Fruit fly (Drosophila melanogaster) whole organism, wandering third instar larva: Measurements from ENCODE around the gene Drsl3.

ENCODE experiments used
- CrebA ChIP-seq: fragments of 200-800 bp; sonication (Bioruptor generic); optimal IDR thresholded peaks from 2 replicates; lab custom pipeline; 2016; ENCODE audit warnings: missing biosample characterization, mild to moderate bottlenecking, missing genetic modification characterization, borderline replicate concordance
- HLH106 ChIP-seq: fragments of 200-800 bp; optimal IDR thresholded peaks from 3 replicates; lab custom pipeline; 2019; ENCODE audit warnings: missing biosample characterization, mild to moderate bottlenecking, missing genetic modification characterization, moderate library complexity
- Hr83 ChIP-seq: fragments of 200-300 bp; sonication (Bioruptor generic); optimal IDR thresholded peaks from 2 replicates; lab custom pipeline; 2016; ENCODE audit warnings: missing biosample characterization, mild to moderate bottlenecking, missing genetic modification characterization, moderate library complexity; ENCODE audit not compliant: poor library complexity, severe bottlenecking
- Jra ChIP-seq: sonication (Bioruptor generic); optimal IDR thresholded peaks from 2 replicates; lab custom pipeline; 2016; ENCODE audit warnings: missing biosample characterization, missing genetic modification characterization
- N ChIP-seq: fragments of >200 bp; optimal IDR thresholded peaks from 2 replicates; lab custom pipeline; 2018; ENCODE audit warnings: missing biosample characterization, missing external identifiers, missing genetic modification characterization
- OdsH ChIP-seq: fragments of 200-800 bp; sonication (Bioruptor generic); optimal IDR thresholded peaks from 2 replicates; lab custom pipeline; 2016; ENCODE audit warnings: missing biosample characterization, mild to moderate bottlenecking, missing genetic modification characterization
- Rel ChIP-seq, 2 experiments: fragments of 200-800 bp; sonication (Bioruptor generic) in 1 of 2; optimal IDR thresholded peaks; 2 replicates in 1 of 2; 3 replicates in 1 of 2; lab custom pipeline; 2016 to 2019; ENCODE audit warnings: mild to moderate bottlenecking in 2 of 2, missing biosample characterization in 2 of 2, missing genetic modification characterization in 2 of 2, moderate library complexity in 1 of 2
- Sp1 ChIP-seq: fragments of 200-800 bp; sonication (Bioruptor generic); optimal IDR thresholded peaks from 3 replicates; lab custom pipeline; 2019; ENCODE audit warnings: missing biosample characterization, mild to moderate bottlenecking, missing genetic modification characterization, moderate library complexity
- Vsx2 ChIP-seq: fragments of 200-300, 225-300 bp; sonication (Bioruptor generic); optimal IDR thresholded peaks from 2 replicates; lab custom pipeline; 2018; ENCODE audit warnings: missing biosample characterization, missing genetic modification characterization; ENCODE audit not compliant: partially characterized antibody
- br ChIP-seq: fragments of 200-800 bp; sonication (Bioruptor generic); optimal IDR thresholded peaks from 2 replicates; lab custom pipeline; 2016; ENCODE audit warnings: missing biosample characterization, missing genetic modification characterization
- brk ChIP-seq: fragments of 200-800 bp; sonication (Bioruptor generic); optimal IDR thresholded peaks from 2 replicates; lab custom pipeline; 2016; ENCODE audit warnings: missing biosample characterization, mild to moderate bottlenecking, missing genetic modification characterization
- dl ChIP-seq, 2 experiments: fragments of 175-275, 200-275 bp in 1 of 2; fragments of 200-275 bp in 1 of 2; sonication (Bioruptor generic); optimal IDR thresholded peaks; lab custom pipeline; 2018; ENCODE audit warnings: mild to moderate bottlenecking in 2 of 2, missing biosample characterization in 2 of 2, missing genetic modification characterization in 2 of 2, moderate library complexity in 2 of 2; ENCODE audit not compliant: partially characterized antibody in 2 of 2, insufficient read depth in 1 of 2
- ey ChIP-seq: fragments of 200-800 bp; sonication (Bioruptor generic); optimal IDR thresholded peaks from 2 replicates; lab custom pipeline; 2016; ENCODE audit warnings: missing biosample characterization, missing genetic modification characterization
- foxo ChIP-seq, 2 experiments: fragments of 200-800 bp; sonication (Bioruptor generic); optimal IDR thresholded peaks; 2 replicates in 1 of 2; 3 replicates in 1 of 2; lab custom pipeline; 2016 to 2017; ENCODE audit warnings: missing biosample characterization in 2 of 2, missing genetic modification characterization in 2 of 2
- fru ChIP-seq: fragments of 200-800 bp; sonication (Bioruptor generic); optimal IDR thresholded peaks from 3 replicates; lab custom pipeline; 2016; ENCODE audit warnings: missing biosample characterization, mild to moderate bottlenecking, missing genetic modification characterization
- jim ChIP-seq: fragments of 175-275, 200-325 bp; sonication (Bioruptor generic); optimal IDR thresholded peaks from 2 replicates; lab custom pipeline; 2016; ENCODE audit warnings: missing biosample characterization, mild to moderate bottlenecking, missing genetic modification characterization
- lola ChIP-seq: fragments of >200 bp; optimal IDR thresholded peaks from 2 replicates; lab custom pipeline; 2017; ENCODE audit warnings: missing biosample characterization, missing genetic modification characterization
- psq ChIP-seq: fragments of 200-800 bp; sonication (Bioruptor generic); optimal IDR thresholded peaks from 3 replicates; lab custom pipeline; 2017; ENCODE audit warnings: missing biosample characterization, mild to moderate bottlenecking, missing genetic modification characterization, moderate library complexity
- rgr ChIP-seq: fragments of 200-800 bp; sonication (Bioruptor generic); optimal IDR thresholded peaks from 3 replicates; lab custom pipeline; 2016; ENCODE audit warnings: missing biosample characterization, mild to moderate bottlenecking, missing genetic modification characterization

Gene Drsl3

dm6 chr3L:3344528-3344927 is 29.7 kb downstream of the Drsl3 start:
- TF ChIP-seq brk (GFP tag; lab: Kevin White, UChicago): peak; percentile 15
- TF ChIP-seq fru (GFP tag; lab: Kevin White, UChicago): peak; percentile 5
- TF ChIP-seq Hr83 (GFP tag; lab: Kevin White, UChicago): no peak
- peak in 1 of 2 experiments; percentile 1 for TF ChIP-seq foxo (GFP tag; optimal IDR thresholded peaks at IDR 0.05; lab: Kevin White, UChicago)
- TF ChIP-seq Sp1 (GFP tag; lab: Kevin White, UChicago): no peak

- TF ChIP-seq OdsH (GFP tag; lab: Kevin White, UChicago): no peak
- no peak for TF ChIP-seq psq (GFP tag; lab: Kevin White, UChicago)
- TF ChIP-seq HLH106 (tag; lab: Kevin White, UChicago): no peak
- TF ChIP-seq Jra (GFP tag; lab: Kevin White, UChicago): no peak
- TF ChIP-seq Vsx2 (GFP tag; lab: Kevin White, UChicago): no peak
Measured at dm6 chr3L:3346294-3346693, 31.5 kb downstream of the Drsl3 start.

dm6 chr3L:3348956-3349824 is 34.4 kb downstream of the Drsl3 start:
- no peak for TF ChIP-seq Hr83 (GFP tag; lab: Kevin White, UChicago)
- peak; percentile 20 for TF ChIP-seq Sp1 (GFP tag; lab: Kevin White, UChicago)

- TF ChIP-seq CrebA (no peak), jim (no peak), dl (GFP tag; optimal IDR thresholded peaks at IDR 0.05; lab: Kevin White, UChicago; ENCODE audit: insufficient read depth in 1 of 2, partially characterized antibody in 2 of 2) (no peak), Rel (GFP tag; optimal IDR thresholded peaks at IDR 0.05; lab: Kevin White, UChicago) (no peak), Rel (tag; optimal IDR thresholded peaks at IDR 0.05; lab: Kevin White, UChicago) (peak; percentile 85)
Measured at dm6 chr3L:3349825-3350123, 35.0 kb downstream of the Drsl3 start.

dm6 chr3L:3350572-3351343 is 36.0 kb downstream of the Drsl3 start:
- no peak for TF ChIP-seq jim
- no peak for TF ChIP-seq Hr83 (GFP tag; lab: Kevin White, UChicago)
- peak; percentile 61 for TF ChIP-seq fru (GFP tag; lab: Kevin White, UChicago)
- no peak for TF ChIP-seq N
- peak; percentile 28 for TF ChIP-seq br (GFP tag; lab: Kevin White, UChicago)
- TF ChIP-seq OdsH (GFP tag; lab: Kevin White, UChicago): peak; percentile 21
- TF ChIP-seq Rel (GFP tag; optimal IDR thresholded peaks at IDR 0.05; lab: Kevin White, UChicago): no peak
- peak; percentile 10 for TF ChIP-seq Rel (tag; optimal IDR thresholded peaks at IDR 0.05; lab: Kevin White, UChicago)
- peak; percentile 53 for TF ChIP-seq rgr (GFP tag; lab: Kevin White, UChicago)
- peak; percentile 60 for TF ChIP-seq ey (GFP tag; lab: Kevin White, UChicago)
- TF ChIP-seq Vsx2 (GFP tag; lab: Kevin White, UChicago): no peak

- no peak for TF ChIP-seq Hr83 (GFP tag; lab: Kevin White, UChicago)
- TF ChIP-seq lola (GFP tag; lab: Kevin White, UChicago): no peak
- no peak for TF ChIP-seq ey (GFP tag; lab: Kevin White, UChicago)
Measured at dm6 chr3L:3351814-3352359, 37.1 kb downstream of the Drsl3 start.

dm6 chr3L:3352516-3352915 is 37.7 kb downstream of the Drsl3 start:
- no peak for TF ChIP-seq jim
- TF ChIP-seq Rel (GFP tag; optimal IDR thresholded peaks at IDR 0.05; lab: Kevin White, UChicago): no peak
- TF ChIP-seq Rel (tag; optimal IDR thresholded peaks at IDR 0.05; lab: Kevin White, UChicago): no peak
- no peak for TF ChIP-seq CrebA
